Worm (Caenorhabditis elegans) whole organism, midembryonic: ENCODE results near the gene Y62H9A.9.

Experiments
- T22C8.4 ChIP-seq: fragments of 200-800 bp; sonication (Bioruptor generic); IDR thresholded peaks from 2 replicates; pipeline ENCODE4 v1.3.6; 2022; ENCODE audit warnings: missing genetic modification characterization, missing compliant biosample characterization
- cog-1 ChIP-seq: sonication (generic microtip); optimal IDR thresholded peaks from 2 replicates; lab custom pipeline; 2016; ENCODE audit warnings: missing genetic modification characterization, missing compliant biosample characterization
- flt-1 ChIP-seq: fragments of 200-800 bp; sonication (Bioruptor generic); IDR thresholded peaks from 2 replicates; pipeline ENCODE4 v1.3.6; 2022; ENCODE audit warnings: missing genetic modification characterization, missing compliant biosample characterization
- klf-2 ChIP-seq: fragments of 200-800 bp; sonication (Bioruptor generic); conservative IDR thresholded peaks from 2 replicates; pipeline ENCODE4 v1.3.6; 2022; ENCODE audit warnings: missing genetic modification reagents, missing genetic modification characterization, missing compliant biosample characterization
- med-1 ChIP-seq: sonication (generic microtip); optimal IDR thresholded peaks from 2 replicates; lab custom pipeline; 2017; ENCODE audit warnings: missing genetic modification characterization, mild to moderate bottlenecking, missing compliant biosample characterization, antibody characterized with exemption, missing genetic modification reagents; ENCODE audit not compliant: insufficient read depth
- ref-1 ChIP-seq: fragments of 200-800 bp; sonication (Bioruptor generic); conservative IDR thresholded peaks from 2 replicates; pipeline ENCODE4 v1.3.6; 2022; ENCODE audit warnings: missing genetic modification reagents, missing genetic modification characterization, missing compliant biosample characterization
- tab-1 ChIP-seq: fragments of 200-800 bp; sonication (Bioruptor generic); IDR thresholded peaks from 2 replicates; pipeline ENCODE4 v1.3.6; 2022; ENCODE audit warnings: missing genetic modification characterization, missing compliant biosample characterization
- ztf-23 ChIP-seq: fragments of 200-800 bp; sonication (Bioruptor generic); IDR thresholded peaks from 2 replicates; pipeline ENCODE4 v1.3.6; 2022; ENCODE audit warnings: missing genetic modification reagents, missing genetic modification characterization, missing compliant biosample characterization
- ztf-29 ChIP-seq: fragments of 200-800 bp; sonication (Bioruptor generic); IDR thresholded peaks from 2 replicates; pipeline ENCODE4 v1.3.6; 2022; ENCODE audit warnings: missing genetic modification reagents, missing genetic modification characterization, missing compliant biosample characterization

Gene Y62H9A.9

ce11 chrX:11898040-11898439 is at the start of gene Y62H9A.9:
Gene Y62H9A.9 (minus strand): TSS chrX:11898140.
- TF ChIP-seq tab-1 (GFP tag; lab: Robert Waterston, UW), result no peak
- no peak for TF ChIP-seq klf-2
- no peak for TF ChIP-seq cog-1
- TF ChIP-seq med-1 (GFP tag; lab: Kevin White, UChicago), result no peak

- TF ChIP-seq cog-1, result peak; percentile 32
- TF ChIP-seq flt-1, result no peak
- TF ChIP-seq ref-1 (GFP tag; lab: Robert Waterston, UW), result no peak
- TF ChIP-seq med-1 (GFP tag; lab: Kevin White, UChicago), result no peak
- peak; percentile 78 for TF ChIP-seq T22C8.4
These were observed 49.0 kb upstream of the Y62H9A.9 start, which contains the start of gene nfya-1 for ce11 chrX:11946788-11947463. Gene nfya-1 (minus strand): TSS chrX:11946838.

ce11 chrX:11941951-11942350 is 44.0 kb upstream of the Y62H9A.9 start, which contains the start of gene F55G7.3:
Gene F55G7.3 (minus strand): TSS chrX:11942051.
- TF ChIP-seq T22C8.4 (no peak), ref-1 (GFP tag; lab: Robert Waterston, UW) (no peak), flt-1 (no peak), ztf-29 (GFP tag; lab: Robert Waterston, UW) (no peak), klf-2 (no peak), ztf-23 (GFP tag; lab: Robert Waterston, UW) (no peak), med-1 (GFP tag; lab: Kevin White, UChicago) (no peak), cog-1 (no peak), tab-1 (GFP tag; lab: Robert Waterston, UW) (no peak)

- TF ChIP-seq ztf-23 (GFP tag; lab: Robert Waterston, UW) (no peak), flt-1 (no peak)
These were observed 40.9 kb upstream of the Y62H9A.9 start, which contains the start of gene F55G7.5 for ce11 chrX:11938826-11939225. Gene F55G7.5 (minus strand): TSS chrX:11938926.

- TF ChIP-seq ref-1 (GFP tag; lab: Robert Waterston, UW) (peak; percentile 48), cog-1 (peak; percentile 95), med-1 (GFP tag; lab: Kevin White, UChicago) (peak; percentile 64), ztf-23 (GFP tag; lab: Robert Waterston, UW) (peak; percentile 86), klf-2 (peak; percentile 67), tab-1 (GFP tag; lab: Robert Waterston, UW) (peak; percentile 74; the same call in 1 of the 2 replicates), flt-1 (peak; percentile 90), ztf-29 (GFP tag; lab: Robert Waterston, UW) (no peak), T22C8.4 (peak; percentile 100)
These were observed 39.5 kb upstream of the Y62H9A.9 start for ce11 chrX:11937343-11937935.

- TF ChIP-seq med-1 (GFP tag; lab: Kevin White, UChicago), result peak; percentile 41
- TF ChIP-seq tab-1 (GFP tag; lab: Robert Waterston, UW), result peak; percentile 90
- peak; percentile 92 for TF ChIP-seq flt-1
- TF ChIP-seq cog-1, result peak; percentile 69
- TF ChIP-seq T22C8.4, result peak; percentile 63; the same call in 1 of the 2 replicates
- peak; percentile 85 for TF ChIP-seq ztf-23 (GFP tag; lab: Robert Waterston, UW)
- TF ChIP-seq klf-2, result peak; percentile 79
- 0 out of 2 replicates have a peak, but pooled peaks have one; percentile 58 for TF ChIP-seq ztf-29 (GFP tag; lab: Robert Waterston, UW)
- TF ChIP-seq ref-1 (GFP tag; lab: Robert Waterston, UW), result peak; percentile 72
These were observed 37.0 kb upstream of the Y62H9A.9 start for ce11 chrX:11934933-11935332.

- TF ChIP-seq flt-1 (0 out of 2 replicates have a peak, but pooled peaks have one; percentile 32), ztf-29 (GFP tag; lab: Robert Waterston, UW) (no peak), ref-1 (GFP tag; lab: Robert Waterston, UW) (no peak), tab-1 (GFP tag; lab: Robert Waterston, UW) (0 out of 2 replicates have a peak, but pooled peaks have one; percentile 32), med-1 (GFP tag; lab: Kevin White, UChicago) (no peak)
These were observed 35.6 kb upstream of the Y62H9A.9 start for ce11 chrX:11933547-11933946.

ce11 chrX:11931559-11931958 is 33.6 kb upstream of the Y62H9A.9 start, which contains the start of gene dot-1.4:
Gene dot-1.4 (minus strand): TSS chrX:11931659.
- no peak for TF ChIP-seq flt-1

ce11 chrX:11927585-11927984 is 29.6 kb upstream of the Y62H9A.9 start, which contains the start of gene F55G7.4:
Gene F55G7.4 (plus strand): TSS chrX:11927885.
- TF ChIP-seq ztf-29 (GFP tag; lab: Robert Waterston, UW) (no peak), flt-1 (no peak), med-1 (GFP tag; lab: Kevin White, UChicago) (no peak), klf-2 (no peak), ztf-23 (GFP tag; lab: Robert Waterston, UW) (no peak), T22C8.4 (no peak), tab-1 (GFP tag; lab: Robert Waterston, UW) (no peak), ref-1 (GFP tag; lab: Robert Waterston, UW) (no peak), cog-1 (no peak)

- TF ChIP-seq flt-1, result no peak
- no peak for TF ChIP-seq ztf-23 (GFP tag; lab: Robert Waterston, UW)
- TF ChIP-seq med-1 (GFP tag; lab: Kevin White, UChicago), result no peak
- no peak for TF ChIP-seq T22C8.4
- no peak for TF ChIP-seq ztf-29 (GFP tag; lab: Robert Waterston, UW)
- no peak for TF ChIP-seq ref-1 (GFP tag; lab: Robert Waterston, UW)
- TF ChIP-seq cog-1, result no peak
- no peak for TF ChIP-seq tab-1 (GFP tag; lab: Robert Waterston, UW)
- no peak for TF ChIP-seq klf-2
These were observed 27.3 kb upstream of the Y62H9A.9 start for ce11 chrX:11925243-11925642.
